Worm (Caenorhabditis elegans): ENCODE data around the gene fbxb-78.

ce11 chrIV:4748408-4749105 is 11.2 kb downstream of the fbxb-78 start, which contains the start of gene cyc-2.1:
- no peak for TF ChIP-seq nhr-10 (tag; optimal IDR thresholded peaks at IDR 0.05)
- no peak for TF ChIP-seq snpc-4 (tag; optimal IDR thresholded peaks at IDR 0.05)
- TF ChIP-seq ztf-1 (GFP tag; conservative IDR thresholded peaks at IDR 0.05), result no peak
- TF ChIP-seq nhr-77 (tag; optimal IDR thresholded peaks at IDR 0.05), result no peak
- peak; percentile 22 for TF ChIP-seq nhr-6 (tag; optimal IDR thresholded peaks at IDR 0.05)
- no peak for TF ChIP-seq egl-27 (tag; optimal IDR thresholded peaks at IDR 0.05)
- TF ChIP-seq unc-55 (GFP tag; optimal IDR thresholded peaks at IDR 0.05), result peak; percentile 69
- TF ChIP-seq mbf-1 (tag; optimal IDR thresholded peaks at IDR 0.05), result no peak
- no peak for TF ChIP-seq skn-1 (tag; optimal IDR thresholded peaks at IDR 0.05)
- TF ChIP-seq ama-1 (optimal IDR thresholded peaks at IDR 0.05), result peak; percentile 71
- no peak for TF ChIP-seq zag-1 (tag; optimal IDR thresholded peaks at IDR 0.05)
- TF ChIP-seq ceh-16 (tag; optimal IDR thresholded peaks at IDR 0.05), result no peak
